Worm (Caenorhabditis elegans) whole organism, L1 larva: ENCODE data around the gene del-2.

ENCODE experiments used
- C04F5.9 ChIP-seq: sonication (generic microtip); optimal IDR thresholded peaks from 2 replicates; lab custom pipeline; 2016; ENCODE audit warnings: missing genetic modification characterization, missing compliant biosample characterization
- C16A3.4 ChIP-seq: fragments of 150-350 bp; optimal IDR thresholded peaks from 2 replicates; lab custom pipeline; 2014; ENCODE audit warnings: missing biosample characterization, missing genetic modification characterization
- C34B4.2 ChIP-seq: sonication (generic microtip); optimal IDR thresholded peaks from 2 replicates; lab custom pipeline; 2017; ENCODE audit warnings: mild to moderate bottlenecking, missing genetic modification characterization, missing compliant biosample characterization
- ama-1 ChIP-seq: fragments of 150-350 bp; optimal IDR thresholded peaks from 2 replicates; lab custom pipeline; 2014
- ceh-63 ChIP-seq: fragments of 200-800 bp; sonication (Bioruptor generic); optimal IDR thresholded peaks from 2 replicates; lab custom pipeline; 2018; ENCODE audit warnings: mild to moderate bottlenecking, missing genetic modification characterization, missing compliant biosample characterization
- ceh-82 ChIP-seq, 3 experiments: fragments of 150-350 bp in 1 of 3; sonication (generic microtip) in 2 of 3; optimal IDR thresholded peaks; 2 replicates each; lab custom pipeline; 2014 to 2017; ENCODE audit warnings: missing biosample characterization in 3 of 3, missing genetic modification characterization in 3 of 3
- ceh-90 ChIP-seq: sonication (generic microtip); optimal IDR thresholded peaks from 2 replicates; lab custom pipeline; 2016; ENCODE audit warnings: missing genetic modification characterization, missing compliant biosample characterization
- dpl-1 ChIP-seq, 3 experiments: fragments of 150-350 bp in 2 of 3; sonication (generic microtip) in 1 of 3; optimal IDR thresholded peaks; 2 replicates each; lab custom pipeline; 2014 to 2017; ENCODE audit warnings: missing biosample characterization in 3 of 3, missing genetic modification characterization in 3 of 3, missing genetic modification reagents in 3 of 3
- dsc-1 ChIP-seq: sonication (generic microtip); optimal IDR thresholded peaks from 2 replicates; lab custom pipeline; 2016; ENCODE audit warnings: mild to moderate bottlenecking, missing genetic modification characterization, missing compliant biosample characterization
- elt-2 ChIP-seq: sonication (generic microtip); optimal IDR thresholded peaks from 2 replicates; lab custom pipeline; 2016; ENCODE audit warnings: missing genetic modification characterization, mild to moderate bottlenecking, inconsistent platforms, missing compliant biosample characterization, missing genetic modification reagents
- ets-5 ChIP-seq: fragments of 200-800 bp; sonication (Bioruptor generic); IDR thresholded peaks from 2 replicates; pipeline ENCODE4 v1.3.6; 2022; ENCODE audit warnings: missing genetic modification characterization, missing compliant biosample characterization
- fkh-10 ChIP-seq: sonication (generic microtip); optimal IDR thresholded peaks from 2 replicates; lab custom pipeline; 2017; ENCODE audit warnings: missing biosample characterization, missing genetic modification reagents, missing genetic modification characterization
- fkh-8 ChIP-seq: sonication (generic microtip); optimal IDR thresholded peaks from 2 replicates; lab custom pipeline; 2016; ENCODE audit warnings: mild to moderate bottlenecking, missing genetic modification characterization, missing compliant biosample characterization
- fos-1 ChIP-seq: fragments of 150-350 bp; optimal IDR thresholded peaks from 2 replicates; lab custom pipeline; 2014; ENCODE audit warnings: missing biosample characterization, missing genetic modification characterization
- grh-1 ChIP-seq: fragments of 200-800 bp; sonication (Bioruptor generic); IDR thresholded peaks from 2 replicates; pipeline ENCODE4 v1.3.6; 2022; ENCODE audit warnings: missing genetic modification reagents, missing genetic modification characterization, missing compliant biosample characterization
- hlh-4 ChIP-seq: sonication (generic microtip); optimal IDR thresholded peaks from 2 replicates; lab custom pipeline; 2016; ENCODE audit warnings: mild to moderate bottlenecking, missing genetic modification characterization, missing compliant biosample characterization
- hpl-2 ChIP-seq: fragments of 150-350 bp; optimal IDR thresholded peaks from 2 replicates; lab custom pipeline; 2014; ENCODE audit warnings: missing biosample characterization, missing genetic modification reagents, missing genetic modification characterization
- isw-1 ChIP-seq: fragments of 200-800 bp; sonication (Bioruptor generic); IDR thresholded peaks from 2 replicates; pipeline ENCODE4 v1.3.6; 2022; ENCODE audit warnings: missing genetic modification characterization, missing compliant biosample characterization
- lin-14 ChIP-seq: fragments of 200-800 bp; sonication (Bioruptor generic); optimal IDR thresholded peaks from 2 replicates; lab custom pipeline; 2018; ENCODE audit warnings: mild to moderate bottlenecking, missing genetic modification characterization, moderate library complexity, missing compliant biosample characterization
- lin-15B ChIP-seq: fragments of 150-350 bp; sonication (generic microtip); optimal IDR thresholded peaks from 3 replicates; lab custom pipeline; 2014; ENCODE audit warnings: missing biosample characterization, missing genetic modification characterization
- lin-35 ChIP-seq, 2 experiments: fragments of 150-350 bp; optimal IDR thresholded peaks; 2 replicates each; lab custom pipeline; 2014; ENCODE audit warnings: missing biosample characterization in 2 of 2, missing genetic modification characterization in 2 of 2, missing genetic modification reagents in 2 of 2
- lir-3 ChIP-seq: sonication (generic microtip); optimal IDR thresholded peaks from 2 replicates; lab custom pipeline; 2016; ENCODE audit warnings: mild to moderate bottlenecking, missing genetic modification characterization, moderate library complexity, missing compliant biosample characterization; ENCODE audit not compliant: poor library complexity
- mab-9 ChIP-seq: fragments of 200-800 bp; sonication (Bioruptor generic); IDR thresholded peaks from 2 replicates; pipeline ENCODE4 v1.3.6; 2022; ENCODE audit warnings: missing genetic modification reagents, missing genetic modification characterization, missing compliant biosample characterization
- mef-2 ChIP-seq: fragments of 150-350 bp; optimal IDR thresholded peaks from 2 replicates; lab custom pipeline; 2014; ENCODE audit warnings: missing biosample characterization, missing genetic modification characterization
- nhr-11 ChIP-seq: fragments of 150-350 bp; optimal IDR thresholded peaks from 2 replicates; lab custom pipeline; 2014; ENCODE audit warnings: missing biosample characterization, missing genetic modification characterization
- nhr-19 ChIP-seq: fragments of 200-800 bp; sonication (Bioruptor generic); conservative IDR thresholded peaks from 2 replicates; pipeline ENCODE4 v1.3.6; 2022; ENCODE audit warnings: missing genetic modification characterization, missing compliant biosample characterization
- nhr-20 ChIP-seq: sonication (generic microtip); optimal IDR thresholded peaks from 2 replicates; lab custom pipeline; 2016; ENCODE audit warnings: mild to moderate bottlenecking, missing genetic modification characterization, missing compliant biosample characterization
- nhr-237 ChIP-seq: fragments of 150-350 bp; optimal IDR thresholded peaks from 2 replicates; lab custom pipeline; 2014; ENCODE audit warnings: missing biosample characterization, missing genetic modification characterization
- nhr-28 ChIP-seq: fragments of 150-350 bp; optimal IDR thresholded peaks from 2 replicates; lab custom pipeline; 2014; ENCODE audit warnings: missing biosample characterization, missing genetic modification characterization
- nhr-71 ChIP-seq: sonication (generic microtip); optimal IDR thresholded peaks from 2 replicates; lab custom pipeline; 2016; ENCODE audit warnings: mild to moderate bottlenecking, missing genetic modification characterization, moderate library complexity, missing compliant biosample characterization
- nhr-76 ChIP-seq: sonication (generic microtip); optimal IDR thresholded peaks from 2 replicates; lab custom pipeline; 2017; ENCODE audit warnings: missing biosample characterization, missing genetic modification characterization
- nhr-84 ChIP-seq: sonication (generic microtip); optimal IDR thresholded peaks from 2 replicates; lab custom pipeline; 2017; ENCODE audit warnings: missing biosample characterization, missing genetic modification characterization
- nhr-85 ChIP-seq: sonication (generic microtip); peaks from one replicate; lab custom pipeline; 2016; ENCODE audit warnings: missing genetic modification characterization, inconsistent platforms, missing compliant biosample characterization
- nhr-90 ChIP-seq: sonication (generic microtip); optimal IDR thresholded peaks from 2 replicates; lab custom pipeline; 2016; ENCODE audit warnings: mild to moderate bottlenecking, missing genetic modification characterization, missing compliant biosample characterization; ENCODE audit not compliant: poor library complexity
- pag-3 ChIP-seq: sonication (generic microtip); optimal IDR thresholded peaks from 2 replicates; lab custom pipeline; 2017; ENCODE audit warnings: missing genetic modification characterization, mild to moderate bottlenecking, missing compliant biosample characterization, antibody characterized with exemption, borderline replicate concordance; ENCODE audit not compliant: insufficient read depth
- pqm-1 ChIP-seq: sonication (generic microtip); optimal IDR thresholded peaks from 3 replicates; lab custom pipeline; 2017; ENCODE audit warnings: missing biosample characterization, missing genetic modification characterization
- rnt-1 ChIP-seq: sonication (generic microtip); optimal IDR thresholded peaks from 2 replicates; lab custom pipeline; 2016; ENCODE audit warnings: mild to moderate bottlenecking, missing genetic modification characterization, moderate library complexity, missing compliant biosample characterization
- skn-1 ChIP-seq: fragments of 150-350 bp; optimal IDR thresholded peaks from 2 replicates; lab custom pipeline; 2014; ENCODE audit warnings: missing biosample characterization, missing genetic modification characterization
- snpc-4 ChIP-seq: fragments of 150-350 bp; optimal IDR thresholded peaks from 2 replicates; lab custom pipeline; 2014; ENCODE audit warnings: missing biosample characterization, missing genetic modification characterization
- snu-23 ChIP-seq: sonication (generic microtip); optimal IDR thresholded peaks from 2 replicates; lab custom pipeline; 2016; ENCODE audit warnings: missing genetic modification characterization, missing compliant biosample characterization
- sox-4 ChIP-seq: sonication (generic microtip); optimal IDR thresholded peaks from 2 replicates; lab custom pipeline; 2016; ENCODE audit warnings: missing genetic modification characterization, missing compliant biosample characterization
- sptf-1 ChIP-seq: fragments of 150-350 bp; optimal IDR thresholded peaks from 2 replicates; lab custom pipeline; 2014; ENCODE audit warnings: missing biosample characterization, missing genetic modification characterization
- sup-37 ChIP-seq: fragments of 200-800 bp; sonication (Bioruptor generic); optimal IDR thresholded peaks from 2 replicates; lab custom pipeline; 2018; ENCODE audit warnings: mild to moderate bottlenecking, missing genetic modification characterization, missing compliant biosample characterization
- swsn-7 ChIP-seq: sonication (generic microtip); optimal IDR thresholded peaks from 2 replicates; lab custom pipeline; 2016; ENCODE audit warnings: missing genetic modification characterization, missing compliant biosample characterization
- unc-130 ChIP-seq: fragments of 150-350 bp; optimal IDR thresholded peaks from 2 replicates; lab custom pipeline; 2017; ENCODE audit warnings: missing biosample characterization, missing genetic modification characterization, inconsistent platforms
- unc-62 ChIP-seq: fragments of 150-350 bp; optimal IDR thresholded peaks from 2 replicates; lab custom pipeline; 2014; ENCODE audit warnings: missing biosample characterization, missing genetic modification reagents, missing genetic modification characterization
- unc-86 ChIP-seq: sonication (generic microtip); optimal IDR thresholded peaks from 2 replicates; lab custom pipeline; 2016; ENCODE audit warnings: missing genetic modification characterization, missing compliant biosample characterization
- unc-98 ChIP-seq: fragments of 200-800 bp; sonication (Bioruptor generic); IDR thresholded peaks from 2 replicates; pipeline ENCODE4 v1.3.6; 2022; ENCODE audit warnings: missing genetic modification characterization, missing compliant biosample characterization
- xbp-1 ChIP-seq: sonication (generic microtip); optimal IDR thresholded peaks from 2 replicates; lab custom pipeline; 2016; ENCODE audit warnings: missing genetic modification characterization, missing compliant biosample characterization
- ztf-11 ChIP-seq, 2 experiments: sonication (generic microtip); optimal IDR thresholded peaks; 2 replicates each; lab custom pipeline; 2016 to 2017; ENCODE audit warnings: missing genetic modification characterization in 2 of 2, missing biosample characterization in 1 of 2, missing compliant biosample characterization in 1 of 2
- ztf-4 ChIP-seq: fragments of 150-350 bp; optimal IDR thresholded peaks from 2 replicates; lab custom pipeline; 2014; ENCODE audit warnings: missing biosample characterization, missing genetic modification characterization

Gene del-2

DNA sequence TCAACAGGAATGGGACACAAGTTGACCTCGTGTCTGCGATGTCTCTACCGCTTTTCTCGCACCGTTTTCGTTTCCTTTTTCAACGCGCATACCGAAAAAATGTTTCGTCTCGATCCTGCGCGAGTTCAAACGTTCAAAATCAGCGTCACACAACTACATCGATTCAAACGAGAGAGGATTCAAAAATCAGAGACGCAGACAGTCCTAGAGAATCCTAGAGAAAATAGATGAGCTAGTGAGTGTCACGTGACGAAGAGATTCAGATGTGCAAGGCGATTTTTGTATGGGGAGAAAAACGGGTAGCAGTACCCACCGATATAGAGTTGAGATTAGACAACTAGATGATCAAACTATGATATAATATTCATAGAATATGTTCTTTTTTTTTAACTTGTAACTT is 28.1 kb upstream of the del-2 start (continued):
- no peak for TF ChIP-seq sup-37 (GFP tag; lab: Kevin White, UChicago)
- no peak for TF ChIP-seq unc-62 (GFP tag; lab: Kevin White, UChicago)
- TF ChIP-seq hpl-2: no peak
- peak; percentile 7 for TF ChIP-seq nhr-11
- no peak for TF ChIP-seq mab-9 (GFP tag; lab: Robert Waterston, UW)
- no peak for TF ChIP-seq isw-1 (GFP tag; lab: Robert Waterston, UW)
- TF ChIP-seq snu-23 (GFP tag; lab: Kevin White, UChicago): peak; percentile 86
- no peak for TF ChIP-seq ceh-63
- TF ChIP-seq nhr-20: peak; percentile 96
- no peak for TF ChIP-seq hlh-4 (tag; lab: Kevin White, UChicago)
- TF ChIP-seq dpl-1 (GFP tag; optimal IDR thresholded peaks at IDR 0.05; lab: Kevin White, UChicago): peak; percentile 25 to 42 (median 38)
- peak; percentile 59 for TF ChIP-seq swsn-7 (tag; lab: Kevin White, UChicago)
- peak; percentile 39 to 75 for TF ChIP-seq lin-35 (GFP tag; optimal IDR thresholded peaks at IDR 0.05; lab: Kevin White, UChicago)
- TF ChIP-seq snpc-4 (tag; lab: Kevin White, UChicago): no peak
- no peak for TF ChIP-seq pqm-1 (tag; lab: Kevin White, UChicago)
- peak; percentile 9 for TF ChIP-seq ama-1
- TF ChIP-seq xbp-1: peak; percentile 57
- TF ChIP-seq lir-3 (tag; lab: Kevin White, UChicago): peak; percentile 19
- TF ChIP-seq unc-130: no peak
- peak; percentile 24 for TF ChIP-seq C04F5.9 (tag; lab: Kevin White, UChicago)
- peak; percentile 90 for TF ChIP-seq nhr-71 (tag; lab: Kevin White, UChicago)
- TF ChIP-seq C16A3.4 (tag; lab: Kevin White, UChicago): no peak
- peak; percentile 67 for TF ChIP-seq rnt-1 (tag; lab: Kevin White, UChicago)
- no peak for TF ChIP-seq sptf-1 (tag; lab: Kevin White, UChicago)
- no peak for TF ChIP-seq unc-98 (GFP tag; lab: Robert Waterston, UW)
- peak; percentile 79 for TF ChIP-seq grh-1 (GFP tag; lab: Robert Waterston, UW)
- TF ChIP-seq nhr-76 (tag; lab: Kevin White, UChicago): no peak
- peak; percentile 20 for TF ChIP-seq skn-1
- no peak for TF ChIP-seq unc-86 (tag; lab: Kevin White, UChicago)
- no peak for TF ChIP-seq ets-5
- TF ChIP-seq ztf-11 (tag; optimal IDR thresholded peaks at IDR 0.05; lab: Kevin White, UChicago): no peak
- TF ChIP-seq C34B4.2 (tag; lab: Kevin White, UChicago): no peak
- no peak for TF ChIP-seq dsc-1
- TF ChIP-seq ceh-90 (tag; lab: Kevin White, UChicago): no peak
- peak in 2 of 3 experiments; percentile 1 to 31 for TF ChIP-seq ceh-82 (tag; optimal IDR thresholded peaks at IDR 0.05; lab: Kevin White, UChicago)
- TF ChIP-seq mef-2 (tag; lab: Kevin White, UChicago): no peak
- no peak for TF ChIP-seq nhr-28

DNA sequence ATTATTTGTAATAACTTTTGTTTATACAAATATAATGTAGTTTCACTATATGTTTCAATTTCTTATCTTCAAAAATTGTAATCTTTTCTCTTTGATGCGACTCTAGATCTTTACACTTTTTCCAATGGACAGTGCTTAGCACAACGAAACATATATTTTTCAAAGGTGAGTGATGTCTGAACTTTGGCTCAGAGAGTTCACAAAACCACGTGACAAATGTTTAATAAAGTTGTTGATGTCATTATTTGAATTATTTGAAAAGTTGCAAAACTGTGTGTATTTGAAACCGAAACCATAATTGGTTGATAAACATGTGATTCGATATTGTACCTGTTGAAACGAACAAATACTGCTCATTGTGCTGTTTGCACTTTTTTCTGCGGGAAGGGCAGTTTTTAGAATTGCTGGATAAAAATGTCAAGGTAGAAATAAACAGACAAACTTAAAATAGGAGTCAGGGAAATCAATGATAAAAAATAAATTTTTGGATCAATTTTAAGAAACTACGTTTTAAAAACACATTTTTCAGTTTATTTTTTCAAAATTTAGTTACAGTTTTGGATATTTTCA is 26.4 kb upstream of the del-2 start:
- no peak for TF ChIP-seq ceh-63
- TF ChIP-seq elt-2: peak; percentile 65
- TF ChIP-seq snu-23 (GFP tag; lab: Kevin White, UChicago): peak; percentile 23
- TF ChIP-seq sox-4 (tag; lab: Kevin White, UChicago): no peak
- TF ChIP-seq lin-14 (GFP tag; lab: Kevin White, UChicago): peak; percentile 46
- TF ChIP-seq hlh-4 (tag; lab: Kevin White, UChicago): no peak
- no peak for TF ChIP-seq fkh-10 (GFP tag; lab: Kevin White, UChicago)
- TF ChIP-seq unc-86 (tag; lab: Kevin White, UChicago): no peak
- TF ChIP-seq pag-3 (tag; lab: Kevin White, UChicago): no peak
- TF ChIP-seq nhr-20: peak; percentile 77
- no peak for TF ChIP-seq ceh-82 (tag; optimal IDR thresholded peaks at IDR 0.05; lab: Kevin White, UChicago)
- TF ChIP-seq fos-1 (tag; lab: Kevin White, UChicago): no peak
- no peak for TF ChIP-seq nhr-84 (tag; lab: Kevin White, UChicago)
- no peak for TF ChIP-seq xbp-1
- no peak for TF ChIP-seq nhr-90 (tag; lab: Kevin White, UChicago)
- peak; percentile 10; the same call in 1 of the 2 replicates for TF ChIP-seq nhr-19
- TF ChIP-seq nhr-71 (tag; lab: Kevin White, UChicago): peak; percentile 64
- TF ChIP-seq lin-35 (GFP tag; optimal IDR thresholded peaks at IDR 0.05; lab: Kevin White, UChicago): peak in 1 of 2 experiments; percentile 14
- no peak for TF ChIP-seq isw-1 (GFP tag; lab: Robert Waterston, UW)
- no peak for TF ChIP-seq ztf-4 (tag; lab: Kevin White, UChicago)
- TF ChIP-seq ceh-90 (tag; lab: Kevin White, UChicago): no peak
- no peak for TF ChIP-seq nhr-85 (tag; lab: Kevin White, UChicago)
- TF ChIP-seq lin-15B (tag; lab: Kevin White, UChicago): no peak
- no peak for TF ChIP-seq nhr-237
- no peak for TF ChIP-seq fkh-8 (tag; lab: Kevin White, UChicago)
- no peak for TF ChIP-seq ztf-11 (tag; optimal IDR thresholded peaks at IDR 0.05; lab: Kevin White, UChicago)
